Worm (Caenorhabditis elegans): ENCODE data around the gene CC8.2.

CC8.2 gene

DNA sequence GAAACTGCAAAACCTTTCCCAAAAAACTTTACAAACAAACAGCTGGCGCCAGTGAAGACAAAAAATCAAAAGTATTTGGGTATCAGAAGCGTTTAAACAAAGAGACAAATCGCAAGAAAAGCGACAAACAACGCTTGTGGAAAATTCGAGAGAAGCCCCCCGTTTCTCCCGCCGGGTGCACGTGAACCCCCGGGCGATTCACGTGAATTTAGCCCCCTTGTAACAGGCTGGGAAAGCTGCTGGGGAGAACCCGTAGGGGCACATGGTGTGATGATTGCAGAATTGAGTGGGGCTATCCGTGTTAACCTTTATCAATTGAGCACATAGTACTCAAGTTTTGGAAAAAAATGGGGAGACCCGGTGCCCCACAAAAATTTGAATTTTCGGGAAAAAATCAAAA, 5.7 kb upstream of the CC8.2 start (continued):
- no peak for TF ChIP-seq sdz-12 (GFP tag; optimal IDR thresholded peaks at IDR 0.05)
- no peak for TF ChIP-seq ceh-32 (tag; optimal IDR thresholded peaks at IDR 0.05; ENCODE audit: poor library complexity)
- no peak for TF ChIP-seq egl-43 (GFP tag; IDR thresholded peaks at IDR 0.05)
- no peak for TF ChIP-seq daf-19 (GFP tag; conservative IDR thresholded peaks at IDR 0.05)
- no peak for TF ChIP-seq lim-7 (GFP tag; IDR thresholded peaks at IDR 0.05)
- TF ChIP-seq ces-1 (GFP tag; optimal IDR thresholded peaks at IDR 0.05): no peak
- no peak for TF ChIP-seq ceh-82 (tag; optimal IDR thresholded peaks at IDR 0.05)
- peak; percentile 96 for TF ChIP-seq aha-1 (tag)
- no peak for TF ChIP-seq lir-3 (tag; optimal IDR thresholded peaks at IDR 0.05)

DNA sequence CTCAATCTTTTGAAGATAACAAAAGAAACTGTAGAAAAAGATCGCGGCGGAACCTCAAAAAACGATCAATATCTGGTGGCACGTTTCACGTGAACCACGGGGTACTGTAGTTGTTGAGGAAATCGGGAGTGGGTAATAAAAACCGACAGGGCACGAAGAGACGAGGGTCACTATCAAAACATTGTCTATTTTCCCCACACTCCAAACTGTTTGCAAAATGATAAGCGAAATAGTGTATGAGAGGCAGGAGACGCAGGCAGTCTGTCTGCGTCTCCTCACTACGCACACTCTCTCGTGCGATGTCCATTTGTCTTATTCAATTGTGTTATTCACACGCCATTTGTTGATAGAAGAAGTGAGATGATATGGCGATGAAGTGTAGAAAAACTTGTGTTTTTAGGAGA, 4.9 kb upstream of the CC8.2 start:
- TF ChIP-seq mep-1 (tag; optimal IDR thresholded peaks at IDR 0.05): peak; percentile 24
- TF ChIP-seq lin-13 (GFP tag; optimal IDR thresholded peaks at IDR 0.05): no peak
- no peak for TF ChIP-seq madf-5 (GFP tag; IDR thresholded peaks at IDR 0.05)
- peak; percentile 94 for TF ChIP-seq nhr-48 (tag; optimal IDR thresholded peaks at IDR 0.05)
- peak; percentile 41 for TF ChIP-seq nhr-25 (tag; optimal IDR thresholded peaks at IDR 0.05; ENCODE audit: borderline replicate concordance, insufficient read depth)
- no peak for TF ChIP-seq fos-1 (tag; optimal IDR thresholded peaks at IDR 0.05)
- no peak for TF ChIP-seq daf-12 (tag; optimal IDR thresholded peaks at IDR 0.05)
- no peak for TF ChIP-seq set-16 (GFP tag; IDR thresholded peaks at IDR 0.05)
- TF ChIP-seq unc-130 (GFP tag; optimal IDR thresholded peaks at IDR 0.05): no peak
- TF ChIP-seq daf-8 (GFP tag; IDR thresholded peaks at IDR 0.05): no peak
- TF ChIP-seq F26F4.8 (GFP tag; conservative IDR thresholded peaks at IDR 0.05): no peak
- peak; percentile 32; the same call in 1 of the 2 replicates for TF ChIP-seq nhr-42 (GFP tag; IDR thresholded peaks at IDR 0.05)
- no peak for TF ChIP-seq Y105C5A.15 (GFP tag; IDR thresholded peaks at IDR 0.05)
- peak; percentile 29 for TF ChIP-seq nhr-77 (tag; optimal IDR thresholded peaks at IDR 0.05)
- peak; percentile 33 for TF ChIP-seq dpl-1 (GFP tag; optimal IDR thresholded peaks at IDR 0.05)
- TF ChIP-seq F44E2.7 (GFP tag; IDR thresholded peaks at IDR 0.05): no peak
- TF ChIP-seq arid-1 (GFP tag; conservative IDR thresholded peaks at IDR 0.05): no peak
- no peak for TF ChIP-seq spr-1 (tag; optimal IDR thresholded peaks at IDR 0.05)
- no peak for TF ChIP-seq dmd-9 (GFP tag; IDR thresholded peaks at IDR 0.05)
- no peak for TF ChIP-seq zip-2 (tag; optimal IDR thresholded peaks at IDR 0.05)
- TF ChIP-seq egl-43 (GFP tag; IDR thresholded peaks at IDR 0.05): no peak
- peak; percentile 52 for TF ChIP-seq nhr-102 (tag; optimal IDR thresholded peaks at IDR 0.05)
- TF ChIP-seq snpc-4 (tag; optimal IDR thresholded peaks at IDR 0.05): no peak
- TF ChIP-seq dmd-8 (GFP tag; IDR thresholded peaks at IDR 0.05): no peak
- peak; percentile 45 to 82 for TF ChIP-seq lsy-2 (tag; optimal IDR thresholded peaks at IDR 0.05)
- TF ChIP-seq ZK337.2 (GFP tag; IDR thresholded peaks at IDR 0.05): no peak
- no peak for TF ChIP-seq lim-7 (GFP tag; IDR thresholded peaks at IDR 0.05)
- no peak for TF ChIP-seq lin-39 (tag; optimal IDR thresholded peaks at IDR 0.05)
- no peak for TF ChIP-seq spr-3 (GFP tag; optimal IDR thresholded peaks at IDR 0.05)
- TF ChIP-seq saeg-2 (GFP tag; IDR thresholded peaks at IDR 0.05): no peak
- TF ChIP-seq ceh-62 (tag; optimal IDR thresholded peaks at IDR 0.05): no peak
- no peak for TF ChIP-seq T20F7.1 (GFP tag; optimal IDR thresholded peaks at IDR 0.05)
- peak; percentile 31 for TF ChIP-seq nhr-11 (tag; optimal IDR thresholded peaks at IDR 0.05)
- TF ChIP-seq egl-27 (tag; optimal IDR thresholded peaks at IDR 0.05): no peak
- TF ChIP-seq F10B5.3 (tag; optimal IDR thresholded peaks at IDR 0.05): no peak
- no peak for TF ChIP-seq attf-4 (tag; optimal IDR thresholded peaks at IDR 0.05)
- no peak for TF ChIP-seq ceh-44 (GFP tag; IDR thresholded peaks at IDR 0.05)
- TF ChIP-seq zip-11 (GFP tag; IDR thresholded peaks at IDR 0.05): no peak
- no peak for TF ChIP-seq zfp-2 (tag; optimal IDR thresholded peaks at IDR 0.05)
- TF ChIP-seq mxl-2 (GFP tag; conservative IDR thresholded peaks at IDR 0.05): peak; percentile 79; the same call in 1 of the 2 replicates
- no peak for TF ChIP-seq tag-97 (GFP tag; IDR thresholded peaks at IDR 0.05)
- no peak for TF ChIP-seq F37D6.2 (tag; optimal IDR thresholded peaks at IDR 0.05)
- TF ChIP-seq mdl-1 (tag; optimal IDR thresholded peaks at IDR 0.05): peak; percentile 55 to 81
- no peak for TF ChIP-seq zfp-3 (GFP tag; conservative IDR thresholded peaks at IDR 0.05)
- TF ChIP-seq ama-1 (optimal IDR thresholded peaks at IDR 0.05): no peak
